Fruit fly (Drosophila melanogaster): ENCODE data around the gene CG31816.

DNA sequence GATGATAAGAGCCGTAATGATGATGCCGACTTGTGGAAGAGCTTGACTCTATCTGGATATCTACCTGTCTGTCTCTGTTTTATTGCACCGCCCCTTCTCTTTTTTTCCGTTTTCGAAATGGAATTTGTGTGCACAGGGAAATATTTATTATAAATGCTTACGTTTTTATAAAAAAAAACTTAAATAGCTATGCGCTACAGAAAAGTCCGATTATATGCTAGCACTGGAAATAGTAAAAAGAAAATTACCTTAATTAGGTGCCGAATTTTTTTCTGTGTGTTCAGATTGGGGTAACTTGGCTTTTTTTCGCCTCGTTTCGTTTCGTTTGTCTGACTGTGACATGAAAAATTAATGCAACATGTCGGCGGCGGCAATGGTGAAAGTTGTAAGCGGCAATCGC, 49.6 kb downstream of the CG31816 start:
- TF ChIP-seq CG8159 (tag; optimal IDR thresholded peaks at IDR 0.05) (peak; percentile 86), EcR (GFP tag; optimal IDR thresholded peaks at IDR 0.05) (no peak), fd96Ca (GFP tag; IDR thresholded peaks at IDR 0.05) (peak; percentile 87), Pif1B (GFP tag; optimal IDR thresholded peaks at IDR 0.05) (peak; percentile 82), CG8301 (tag; optimal IDR thresholded peaks at IDR 0.05) (peak; percentile 83), CG10348 (GFP tag; IDR thresholded peaks at IDR 0.05) (no peak), CG32121 (GFP tag; IDR thresholded peaks at IDR 0.05) (peak; percentile 80), Ets98B (GFP tag; IDR thresholded peaks at IDR 0.05) (peak; percentile 92), Pif1A (GFP tag; optimal IDR thresholded peaks at IDR 0.05) (peak; percentile 84), CG34367 (tag; optimal IDR thresholded peaks at IDR 0.05) (peak; percentile 69), CG4496 (GFP tag; IDR thresholded peaks at IDR 0.05) (peak; percentile 92)
